Fruit fly (Drosophila melanogaster): ENCODE measurements around the gene sog.

Gene sog

dm6 chrX:15615426-15615825 lies 17.8 kb downstream of the sog start (continued):
- TF ChIP-seq Dp (GFP tag; optimal IDR thresholded peaks at IDR 0.05) = no peak
- TF ChIP-seq cas (GFP tag; IDR thresholded peaks at IDR 0.05) = no peak
- peak; percentile 43 for TF ChIP-seq Fer3 (tag; optimal IDR thresholded peaks at IDR 0.05)
- no peak for TF ChIP-seq CG30020 (tag; optimal IDR thresholded peaks at IDR 0.05)
- peak; percentile 47 for TF ChIP-seq Six4 (GFP tag; optimal IDR thresholded peaks at IDR 0.05)
- TF ChIP-seq CG11456 (GFP tag; IDR thresholded peaks at IDR 0.05) = no peak
- no peak; the same call in 1 of the 2 replicates for TF ChIP-seq seq (GFP tag; IDR thresholded peaks at IDR 0.05)
- no peak for TF ChIP-seq CG3847 (GFP tag; IDR thresholded peaks at IDR 0.05)
- no peak for TF ChIP-seq hb (GFP tag; IDR thresholded peaks at IDR 0.05; ENCODE audit: partially characterized antibody)
- peak; percentile 2 for TF ChIP-seq CG13296 (GFP tag; optimal IDR thresholded peaks at IDR 0.05)
- no peak for TF ChIP-seq Nf-YA (GFP tag; IDR thresholded peaks at IDR 0.05)
- no peak for TF ChIP-seq sc (optimal IDR thresholded peaks at IDR 0.05)
- peak; percentile 10 for TF ChIP-seq sc (GFP tag; optimal IDR thresholded peaks at IDR 0.05)
- TF ChIP-seq ken (GFP tag; IDR thresholded peaks at IDR 0.05) = peak; percentile 57; the same call in 1 of the 3 replicates
- TF ChIP-seq esg (GFP tag; conservative IDR thresholded peaks at IDR 0.05) = peak; percentile 39; the same call in 1 of the 2 replicates
- TF ChIP-seq pzg (GFP tag; optimal IDR thresholded peaks at IDR 0.05) = no peak
- TF ChIP-seq dm (GFP tag; optimal IDR thresholded peaks at IDR 0.05) = no peak
- TF ChIP-seq CG11085 (GFP tag; IDR thresholded peaks at IDR 0.05) = no peak
- TF ChIP-seq CG11398 (GFP tag; optimal IDR thresholded peaks at IDR 0.05) = no peak
- no peak for TF ChIP-seq fru (optimal IDR thresholded peaks at IDR 0.05)
- peak; percentile 38 for TF ChIP-seq CG15696 (tag; optimal IDR thresholded peaks at IDR 0.05)
- no peak for TF ChIP-seq Hr39 (optimal IDR thresholded peaks at IDR 0.05)
- TF ChIP-seq CG9817 (tag; optimal IDR thresholded peaks at IDR 0.05) = peak; percentile 38
- peak; percentile 36 for TF ChIP-seq CG9727 (GFP tag; optimal IDR thresholded peaks at IDR 0.05)
- peak; percentile 66 for TF ChIP-seq CoRest (tag; optimal IDR thresholded peaks at IDR 0.05)
- no peak for TF ChIP-seq CG9215 (GFP tag; IDR thresholded peaks at IDR 0.05)
- TF ChIP-seq maf-S (GFP tag; optimal IDR thresholded peaks at IDR 0.05) = peak; percentile 18
- no peak for TF ChIP-seq da (GFP tag; optimal IDR thresholded peaks at IDR 0.05)
- no peak for TF ChIP-seq knrl (GFP tag; IDR thresholded peaks at IDR 0.05; ENCODE audit: partially characterized antibody)
- peak; percentile 43 for TF ChIP-seq CG4424 (GFP tag; optimal IDR thresholded peaks at IDR 0.05)
- peak; percentile 3 for TF ChIP-seq run (tag; optimal IDR thresholded peaks at IDR 0.05)
- no peak for TF ChIP-seq CG18476 (GFP tag; optimal IDR thresholded peaks at IDR 0.05)
- no peak for TF ChIP-seq btn (GFP tag; optimal IDR thresholded peaks at IDR 0.05)
- TF ChIP-seq Awh (GFP tag; IDR thresholded peaks at IDR 0.05) = 0 out of 2 replicates have a peak, but pooled peaks have one; percentile 50
- TF ChIP-seq Lim3 (GFP tag; IDR thresholded peaks at IDR 0.05) = no peak
- TF ChIP-seq Dip2 (GFP tag; IDR thresholded peaks at IDR 0.05) = no peak
- TF ChIP-seq croc (GFP tag; conservative IDR thresholded peaks at IDR 0.05) = no peak
- peak; percentile 39; the same call in 1 of the 2 replicates for TF ChIP-seq CG11247 (GFP tag; IDR thresholded peaks at IDR 0.05)
- TF ChIP-seq chm (GFP tag; IDR thresholded peaks at IDR 0.05) = no peak
- TF ChIP-seq CG8388 (GFP tag; optimal IDR thresholded peaks at IDR 0.05) = peak; percentile 57
- TF ChIP-seq CG17361 (GFP tag; IDR thresholded peaks at IDR 0.05) = peak; percentile 69
- TF ChIP-seq ato (GFP tag; IDR thresholded peaks at IDR 0.05; ENCODE audit: partially characterized antibody) = no peak
- TF ChIP-seq Hr51 (GFP tag; optimal IDR thresholded peaks at IDR 0.05) = peak in 1 of 2 experiments; percentile 76
- TF ChIP-seq tin (GFP tag; optimal IDR thresholded peaks at IDR 0.05) = peak; percentile 56
- no peak for TF ChIP-seq fd64A (GFP tag; optimal IDR thresholded peaks at IDR 0.05)
- peak; percentile 1 for TF ChIP-seq ewg (GFP tag; optimal IDR thresholded peaks at IDR 0.05)
- no peak for TF ChIP-seq CkIIα-i1 (GFP tag; IDR thresholded peaks at IDR 0.05)
- TF ChIP-seq sr (GFP tag; IDR thresholded peaks at IDR 0.05) = no peak
- no peak for TF ChIP-seq CG17912 (GFP tag; optimal IDR thresholded peaks at IDR 0.05)
- TF ChIP-seq CG7745 (tag; optimal IDR thresholded peaks at IDR 0.05) = no peak
- TF ChIP-seq Dad (GFP tag; optimal IDR thresholded peaks at IDR 0.05) = no peak
- no peak for TF ChIP-seq her (GFP tag; optimal IDR thresholded peaks at IDR 0.05)
- TF ChIP-seq HLHmδ (GFP tag; optimal IDR thresholded peaks at IDR 0.05) = no peak
